Worm (Caenorhabditis elegans): ENCODE measurements around the gene ape-1.

Gene ape-1

ce11 chrV:11725971-11726370, 50.2 kb downstream of the ape-1 start, which contains the start of gene daf-11:
Gene daf-11, minus strand, starts transcription at chrV:11726071.
- TF ChIP-seq lin-15B (tag; optimal IDR thresholded peaks at IDR 0.05): no peak
- TF ChIP-seq nhr-25 (tag; optimal IDR thresholded peaks at IDR 0.05): no peak
- no peak for TF ChIP-seq ZK546.5 (tag; optimal IDR thresholded peaks at IDR 0.05)
- TF ChIP-seq eor-1 (tag; optimal IDR thresholded peaks at IDR 0.05): no peak
- no peak for TF ChIP-seq lin-39 (tag; optimal IDR thresholded peaks at IDR 0.05)
- TF ChIP-seq nhr-23 (tag; optimal IDR thresholded peaks at IDR 0.05): no peak
- no peak for TF ChIP-seq hmg-11 (tag; optimal IDR thresholded peaks at IDR 0.05)
- TF ChIP-seq nhr-28 (tag; optimal IDR thresholded peaks at IDR 0.05): no peak
- TF ChIP-seq egl-5 (tag; optimal IDR thresholded peaks at IDR 0.05): no peak
- no peak for TF ChIP-seq fkh-2 (tag; optimal IDR thresholded peaks at IDR 0.05)
- TF ChIP-seq R02D3.7 (tag; optimal IDR thresholded peaks at IDR 0.05): no peak
- no peak for TF ChIP-seq elt-3 (tag; optimal IDR thresholded peaks at IDR 0.05)
- TF ChIP-seq zag-1 (tag; optimal IDR thresholded peaks at IDR 0.05): no peak
- TF ChIP-seq skn-1 (tag; optimal IDR thresholded peaks at IDR 0.05): no peak
- TF ChIP-seq tbx-2 (tag; optimal IDR thresholded peaks at IDR 0.05): no peak
- no peak for TF ChIP-seq fos-1 (tag; optimal IDR thresholded peaks at IDR 0.05)
- no peak for TF ChIP-seq pqm-1 (tag; optimal IDR thresholded peaks at IDR 0.05)
- TF ChIP-seq egl-27 (tag; optimal IDR thresholded peaks at IDR 0.05): no peak
- TF ChIP-seq nhr-11 (tag; optimal IDR thresholded peaks at IDR 0.05): no peak
- no peak for TF ChIP-seq lsy-12 (tag; optimal IDR thresholded peaks at IDR 0.05)

- no peak for TF ChIP-seq nhr-237 (tag; optimal IDR thresholded peaks at IDR 0.05)
- TF ChIP-seq egl-27 (tag; optimal IDR thresholded peaks at IDR 0.05): no peak
- TF ChIP-seq snpc-4 (tag; optimal IDR thresholded peaks at IDR 0.05): no peak
- no peak for TF ChIP-seq lin-15B (tag; optimal IDR thresholded peaks at IDR 0.05)
- TF ChIP-seq nfya-1 (tag; optimal IDR thresholded peaks at IDR 0.05; ENCODE audit: insufficient read depth): no peak
- no peak for TF ChIP-seq skn-1 (tag; optimal IDR thresholded peaks at IDR 0.05)
- no peak for TF ChIP-seq ztf-11 (tag; optimal IDR thresholded peaks at IDR 0.05)
- TF ChIP-seq unc-62 (GFP tag; optimal IDR thresholded peaks at IDR 0.05): no peak
- TF ChIP-seq ceh-28 (tag; optimal IDR thresholded peaks at IDR 0.05): no peak
- no peak for TF ChIP-seq zag-1 (tag; optimal IDR thresholded peaks at IDR 0.05)
- no peak for TF ChIP-seq pha-4 (tag; optimal IDR thresholded peaks at IDR 0.05)
- TF ChIP-seq fkh-10 (GFP tag; optimal IDR thresholded peaks at IDR 0.05): no peak
- TF ChIP-seq pqm-1 (tag; optimal IDR thresholded peaks at IDR 0.05): no peak
Measured at ce11 chrV:11730060-11730459, 54.3 kb downstream of the ape-1 start, which contains the start of gene rhr-2. Gene rhr-2, minus strand, starts transcription at chrV:11730160.

- TF ChIP-seq nhr-67 (tag; optimal IDR thresholded peaks at IDR 0.05): no peak
- TF ChIP-seq lin-15B (tag; optimal IDR thresholded peaks at IDR 0.05): no peak
- TF ChIP-seq R02D3.7 (tag; optimal IDR thresholded peaks at IDR 0.05): no peak
- no peak for TF ChIP-seq ceh-16 (tag; optimal IDR thresholded peaks at IDR 0.05)
- TF ChIP-seq ZK546.5 (tag; optimal IDR thresholded peaks at IDR 0.05): no peak
- TF ChIP-seq snpc-4 (tag; optimal IDR thresholded peaks at IDR 0.05): no peak
- TF ChIP-seq ceh-9 (tag; optimal IDR thresholded peaks at IDR 0.05): no peak
- no peak for TF ChIP-seq elt-2 (tag; optimal IDR thresholded peaks at IDR 0.05)
- no peak for TF ChIP-seq nhr-11 (tag; optimal IDR thresholded peaks at IDR 0.05)
Measured at ce11 chrV:11732049-11732448, 56.3 kb downstream of the ape-1 start.

- TF ChIP-seq nhr-67 (tag; optimal IDR thresholded peaks at IDR 0.05): no peak
- TF ChIP-seq aly-2 (tag; optimal IDR thresholded peaks at IDR 0.05): no peak
- TF ChIP-seq nfya-1 (tag; optimal IDR thresholded peaks at IDR 0.05; ENCODE audit: insufficient read depth): peak; percentile 67
- TF ChIP-seq skn-1 (tag; optimal IDR thresholded peaks at IDR 0.05): no peak
- peak; percentile 50 for TF ChIP-seq nhr-25 (tag; optimal IDR thresholded peaks at IDR 0.05)
- no peak for TF ChIP-seq unc-39 (tag; optimal IDR thresholded peaks at IDR 0.05)
- no peak for TF ChIP-seq nhr-77 (tag; optimal IDR thresholded peaks at IDR 0.05)
- no peak for TF ChIP-seq elt-3 (tag; optimal IDR thresholded peaks at IDR 0.05)
- no peak for TF ChIP-seq nhr-237 (tag; optimal IDR thresholded peaks at IDR 0.05)
- no peak for TF ChIP-seq lin-39 (tag; optimal IDR thresholded peaks at IDR 0.05)
- TF ChIP-seq lin-15B (tag; optimal IDR thresholded peaks at IDR 0.05): peak; percentile 80
- no peak for TF ChIP-seq elt-1 (tag; optimal IDR thresholded peaks at IDR 0.05)
- TF ChIP-seq zag-1 (tag; optimal IDR thresholded peaks at IDR 0.05): no peak
- peak; percentile 69 for TF ChIP-seq snpc-4 (tag; optimal IDR thresholded peaks at IDR 0.05)
- no peak for TF ChIP-seq nhr-28 (tag; optimal IDR thresholded peaks at IDR 0.05)
- TF ChIP-seq unc-62 (GFP tag; optimal IDR thresholded peaks at IDR 0.05): no peak
- TF ChIP-seq fkh-2 (tag; optimal IDR thresholded peaks at IDR 0.05): no peak
- no peak for TF ChIP-seq pqm-1 (tag; optimal IDR thresholded peaks at IDR 0.05)
- TF ChIP-seq ztf-11 (tag; optimal IDR thresholded peaks at IDR 0.05): no peak
- TF ChIP-seq ama-1 (optimal IDR thresholded peaks at IDR 0.05): no peak
- no peak for TF ChIP-seq mml-1 (tag; optimal IDR thresholded peaks at IDR 0.05)
- no peak for TF ChIP-seq ceh-28 (tag; optimal IDR thresholded peaks at IDR 0.05)
- no peak for TF ChIP-seq nhr-12 (tag; optimal IDR thresholded peaks at IDR 0.05)
- no peak for TF ChIP-seq jun-1 (tag; optimal IDR thresholded peaks at IDR 0.05)
- TF ChIP-seq ztf-4 (tag; optimal IDR thresholded peaks at IDR 0.05): no peak
- no peak for TF ChIP-seq eor-1 (tag; optimal IDR thresholded peaks at IDR 0.05)
- TF ChIP-seq pha-4 (tag; optimal IDR thresholded peaks at IDR 0.05): no peak
- TF ChIP-seq sea-2 (GFP tag; optimal IDR thresholded peaks at IDR 0.05): no peak
- TF ChIP-seq nhr-76 (tag; optimal IDR thresholded peaks at IDR 0.05): no peak
- no peak for TF ChIP-seq nhr-11 (tag; optimal IDR thresholded peaks at IDR 0.05)
- TF ChIP-seq hmg-11 (tag; optimal IDR thresholded peaks at IDR 0.05): no peak
- no peak for TF ChIP-seq ZK546.5 (tag; optimal IDR thresholded peaks at IDR 0.05)
- no peak for TF ChIP-seq ceh-16 (tag; optimal IDR thresholded peaks at IDR 0.05)
- TF ChIP-seq egl-27 (tag; optimal IDR thresholded peaks at IDR 0.05): no peak
- peak; percentile 51 for TF ChIP-seq daf-12 (tag; optimal IDR thresholded peaks at IDR 0.05)
- no peak for TF ChIP-seq ceh-82 (tag; optimal IDR thresholded peaks at IDR 0.05)
Measured at ce11 chrV:11733460-11733859, 57.7 kb downstream of the ape-1 start, which contains the start of gene npp-22. Gene npp-22, minus strand, starts transcription at chrV:11733472.

All from whole organism, L3 larva.